Worm (Caenorhabditis elegans) whole organism, L2 larva: ENCODE measurements around the gene Y49F6B.2.
"Not testable (repeated sequence)": the region's sequence is repeated elsewhere in the genome, so short reads cannot be mapped to it uniquely, and the experiment has no call there.

Source experiments
- C34F6.9 ChIP-seq: fragments of 150-350 bp; optimal IDR thresholded peaks from 2 replicates; lab custom pipeline; 2014; ENCODE audit warnings: missing biosample characterization, missing genetic modification characterization
- F13H6.1 ChIP-seq: sonication (generic microtip); optimal IDR thresholded peaks from 2 replicates; lab custom pipeline; 2016; ENCODE audit warnings: missing genetic modification characterization, missing compliant biosample characterization
- alr-1 ChIP-seq: fragments of 150-350 bp; optimal IDR thresholded peaks from 2 replicates; lab custom pipeline; 2014; ENCODE audit warnings: missing biosample characterization, missing genetic modification characterization
- ama-1 ChIP-seq: fragments of 150-350 bp; optimal IDR thresholded peaks from 2 replicates; lab custom pipeline; 2018; ENCODE audit warnings: inconsistent platforms
- ceh-16 ChIP-seq: fragments of 150-350 bp; optimal IDR thresholded peaks from 2 replicates; lab custom pipeline; 2014; ENCODE audit warnings: missing biosample characterization, missing genetic modification characterization
- ceh-82 ChIP-seq: fragments of 150-350 bp; optimal IDR thresholded peaks from 2 replicates; lab custom pipeline; 2014; ENCODE audit warnings: missing biosample characterization, missing genetic modification characterization
- crh-2 ChIP-seq: sonication (generic microtip); optimal IDR thresholded peaks from 2 replicates; lab custom pipeline; 2017; ENCODE audit warnings: missing biosample characterization, missing genetic modification characterization
- dmd-4 ChIP-seq: sonication (generic microtip); optimal IDR thresholded peaks from 2 replicates; lab custom pipeline; 2017; ENCODE audit warnings: missing biosample characterization, missing genetic modification characterization
- egl-27 ChIP-seq: sonication (generic microtip); optimal IDR thresholded peaks from 3 replicates; lab custom pipeline; 2017; ENCODE audit warnings: missing biosample characterization, missing genetic modification reagents, missing genetic modification characterization
- elt-1 ChIP-seq: fragments of 150-350 bp; optimal IDR thresholded peaks from 2 replicates; lab custom pipeline; 2014; ENCODE audit warnings: missing biosample characterization, missing genetic modification characterization
- elt-3 ChIP-seq: sonication (generic microtip); optimal IDR thresholded peaks from 2 replicates; lab custom pipeline; 2017; ENCODE audit warnings: missing biosample characterization, missing genetic modification characterization
- fos-1 ChIP-seq: fragments of 150-350 bp; optimal IDR thresholded peaks from 2 replicates; lab custom pipeline; 2014; ENCODE audit warnings: missing biosample characterization, missing genetic modification characterization
- lin-13 ChIP-seq: fragments of 150-350 bp; optimal IDR thresholded peaks from 2 replicates; lab custom pipeline; 2014; ENCODE audit warnings: missing biosample characterization, missing genetic modification reagents, missing genetic modification characterization
- lin-39 ChIP-seq: fragments of 150-350 bp; optimal IDR thresholded peaks from 2 replicates; lab custom pipeline; 2014; ENCODE audit warnings: missing biosample characterization, missing genetic modification reagents, missing genetic modification characterization
- lsy-2 ChIP-seq, 2 experiments: fragments of 150-350 bp in 1 of 2; sonication (generic microtip) in 1 of 2; optimal IDR thresholded peaks; 2 replicates each; lab custom pipeline; 2014 to 2017; ENCODE audit warnings: missing biosample characterization in 2 of 2, missing genetic modification characterization in 2 of 2
- mab-5 ChIP-seq: fragments of 150-350 bp; optimal IDR thresholded peaks from 2 replicates; lab custom pipeline; 2014; ENCODE audit warnings: missing biosample characterization, missing genetic modification characterization
- mdl-1 ChIP-seq, 2 experiments: fragments of 150-350 bp in 1 of 2; sonication (generic microtip) in 1 of 2; optimal IDR thresholded peaks; 2 replicates each; lab custom pipeline; 2017; ENCODE audit warnings: missing biosample characterization in 2 of 2, missing genetic modification characterization in 2 of 2
- nhr-10 ChIP-seq: sonication (generic microtip); optimal IDR thresholded peaks from 2 replicates; lab custom pipeline; 2017; ENCODE audit warnings: missing biosample characterization, missing genetic modification characterization
- nhr-12 ChIP-seq: fragments of 150-350 bp; optimal IDR thresholded peaks from 2 replicates; lab custom pipeline; 2014; ENCODE audit warnings: missing biosample characterization, missing genetic modification characterization
- nhr-129 ChIP-seq: fragments of 150-350 bp; optimal IDR thresholded peaks from 2 replicates; lab custom pipeline; 2014; ENCODE audit warnings: missing biosample characterization, missing genetic modification characterization
- nhr-21 ChIP-seq: fragments of 150-350 bp; optimal IDR thresholded peaks from 2 replicates; lab custom pipeline; 2014; ENCODE audit warnings: missing biosample characterization, missing genetic modification characterization
- nhr-23 ChIP-seq: fragments of 150-350 bp; optimal IDR thresholded peaks from 2 replicates; lab custom pipeline; 2014; ENCODE audit warnings: missing biosample characterization, missing genetic modification reagents, missing genetic modification characterization
- nhr-25 ChIP-seq: fragments of 150-350 bp; sonication (generic microtip); optimal IDR thresholded peaks from 3 replicates; lab custom pipeline; 2014; ENCODE audit warnings: missing biosample characterization, missing genetic modification characterization
- sma-3 ChIP-seq: sonication (generic microtip); optimal IDR thresholded peaks from 2 replicates; lab custom pipeline; 2016; ENCODE audit warnings: missing genetic modification reagents, missing genetic modification characterization, missing compliant biosample characterization
- sma-9 ChIP-seq, 2 experiments: fragments of 150-350 bp in 1 of 2; sonication (generic microtip) in 1 of 2; optimal IDR thresholded peaks; 2 replicates each; lab custom pipeline; 2014 to 2016; ENCODE audit warnings: missing genetic modification characterization in 2 of 2, mild to moderate bottlenecking in 1 of 2, missing biosample characterization in 1 of 2, missing compliant biosample characterization in 1 of 2, missing genetic modification reagents in 1 of 2, moderate library complexity in 1 of 2
- snpc-4 ChIP-seq: fragments of 150-350 bp; optimal IDR thresholded peaks from 2 replicates; lab custom pipeline; 2014; ENCODE audit warnings: missing biosample characterization, missing genetic modification characterization
- unc-55 ChIP-seq: fragments of 150-350 bp; sonication (generic microtip); optimal IDR thresholded peaks from 3 replicates; lab custom pipeline; 2014; ENCODE audit warnings: missing biosample characterization, missing genetic modification reagents, missing genetic modification characterization
- unc-62 ChIP-seq: fragments of 150-350 bp; optimal IDR thresholded peaks from 2 replicates; lab custom pipeline; 2014; ENCODE audit warnings: missing biosample characterization, missing genetic modification reagents, missing genetic modification characterization
- ztf-1 ChIP-seq: fragments of 200-800 bp; sonication (Bioruptor generic); conservative IDR thresholded peaks from 2 replicates; pipeline ENCODE4 v1.3.6; 2022; ENCODE audit warnings: missing genetic modification characterization, missing compliant biosample characterization
- ztf-11 ChIP-seq: sonication (generic microtip); optimal IDR thresholded peaks from 2 replicates; lab custom pipeline; 2017; ENCODE audit warnings: missing biosample characterization, missing genetic modification characterization
- ztf-4 ChIP-seq: fragments of 150-350 bp; optimal IDR thresholded peaks from 2 replicates; lab custom pipeline; 2014; ENCODE audit warnings: missing biosample characterization, missing genetic modification characterization

Gene Y49F6B.2

ce11 chrII:3476536-3476935 lies 26.2 kb upstream of the Y49F6B.2 start:
- no peak for TF ChIP-seq nhr-129

ce11 chrII:3477171-3477570 lies 25.6 kb upstream of the Y49F6B.2 start, which contains the start of gene fbxb-104:
fbxb-104 (minus strand) TSS chrII:3477271.
- TF ChIP-seq unc-55 (GFP tag; lab: Kevin White, UChicago) (no peak), ceh-82 (tag; lab: Kevin White, UChicago) (no peak), dmd-4 (tag; lab: Kevin White, UChicago) (no peak), egl-27 (tag; lab: Kevin White, UChicago) (no peak), ztf-11 (tag; lab: Kevin White, UChicago) (no peak), ztf-4 (tag; lab: Kevin White, UChicago) (no peak), elt-3 (tag; lab: Kevin White, UChicago) (no peak), elt-1 (tag; lab: Kevin White, UChicago) (no peak), snpc-4 (tag; lab: Kevin White, UChicago) (no peak), fos-1 (tag; lab: Kevin White, UChicago) (no peak), alr-1 (tag; lab: Kevin White, UChicago) (no peak), lin-39 (tag; lab: Kevin White, UChicago) (no peak), unc-62 (GFP tag; lab: Kevin White, UChicago) (no peak), sma-3 (no peak)

DNA sequence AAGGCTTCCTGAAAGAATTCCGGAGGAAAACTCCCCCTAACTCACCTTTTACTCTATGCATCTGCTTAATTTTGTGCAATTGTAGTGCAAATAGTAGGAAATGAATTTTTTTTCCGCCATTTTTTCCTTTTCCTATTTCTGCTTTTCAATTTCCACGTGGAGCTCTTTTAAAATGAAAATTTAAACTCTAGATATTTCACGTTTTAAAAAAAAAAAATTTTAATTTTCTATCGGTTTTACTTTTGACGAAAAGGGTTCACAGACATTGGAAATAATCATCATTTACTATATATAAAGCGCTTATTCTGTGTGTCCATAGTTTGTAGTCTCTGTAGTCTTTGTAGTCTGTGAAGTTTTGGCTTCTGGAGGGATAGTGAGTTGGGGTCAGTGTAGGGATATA lies 21.2 kb upstream of the Y49F6B.2 start, which contains the start of gene Y49F6B.8:
Y49F6B.8 (minus strand) TSS at position 101 of the 400 bp plus-strand sequence.
- TF ChIP-seq sma-9 (GFP tag; optimal IDR thresholded peaks at IDR 0.05; lab: Kevin White, UChicago) (no peak), sma-9 (tag; optimal IDR thresholded peaks at IDR 0.05; lab: Kevin White, UChicago) (no peak), ztf-11 (tag; lab: Kevin White, UChicago) (no peak), alr-1 (tag; lab: Kevin White, UChicago) (no peak), mdl-1 (tag; optimal IDR thresholded peaks at IDR 0.05; lab: Kevin White, UChicago) (no peak), ceh-82 (tag; lab: Kevin White, UChicago) (no peak), crh-2 (tag; lab: Kevin White, UChicago) (no peak), nhr-25 (tag; lab: Kevin White, UChicago) (no peak), lin-39 (tag; lab: Kevin White, UChicago) (no peak), ceh-16 (tag; lab: Kevin White, UChicago) (no peak), ztf-1 (GFP tag; lab: Robert Waterston, UW) (no peak), nhr-129 (no peak), lin-13 (no peak), ama-1 (lab: Kevin White, UChicago) (no peak), snpc-4 (tag; lab: Kevin White, UChicago) (no peak), ztf-4 (tag; lab: Kevin White, UChicago) (no peak), nhr-10 (tag; lab: Kevin White, UChicago) (no peak)

ce11 chrII:3482231-3482630 lies 20.5 kb upstream of the Y49F6B.2 start, which contains the start of gene smu-2:
smu-2 (plus strand) TSS chrII:3482408.
- TF ChIP-seq mab-5 (peak; percentile 27), F13H6.1 (tag; lab: Kevin White, UChicago) (peak; percentile 41), nhr-12 (tag; lab: Kevin White, UChicago) (no peak), unc-55 (GFP tag; lab: Kevin White, UChicago) (peak; percentile 79), lsy-2 (tag; optimal IDR thresholded peaks at IDR 0.05; lab: Kevin White, UChicago) (peak in 1 of 2 experiments; percentile 37), ceh-16 (tag; lab: Kevin White, UChicago) (no peak), alr-1 (tag; lab: Kevin White, UChicago) (no peak), C34F6.9 (tag; lab: Kevin White, UChicago) (peak; percentile 67), sma-3 (peak; percentile 53), lin-13 (peak; percentile 74)

- not testable (repeated sequence) for TF ChIP-seq nhr-21, F13H6.1, nhr-25 (tag; lab: Kevin White, UChicago)
Measured at ce11 chrII:3490797-3491196, 12.0 kb upstream of the Y49F6B.2 start, which contains the start of gene fbxb-112. fbxb-112 (plus strand) TSS chrII:3491097.

- no peak for TF ChIP-seq ztf-1 (GFP tag; lab: Robert Waterston, UW)
- TF ChIP-seq nhr-23: no peak
- TF ChIP-seq ceh-82 (tag; lab: Kevin White, UChicago): no peak
- TF ChIP-seq, all 48 proteins: peak for 0
Measured at ce11 chrII:3499386-3499785, 3.4 kb upstream of the Y49F6B.2 start, which contains the start of gene Y49F6B.9. Y49F6B.9 (minus strand) TSS chrII:3499387.
